Worm (Caenorhabditis elegans) whole organism, L2 larva: Measurements from ENCODE around the gene W09H1.1.

Source experiments
- C34F6.9 ChIP-seq: fragments of 150-350 bp; optimal IDR thresholded peaks from 2 replicates; lab custom pipeline; 2014; ENCODE audit warnings: missing biosample characterization, missing genetic modification characterization
- Y55F3AM.14 ChIP-seq: fragments of 200-800 bp; sonication (Bioruptor generic); optimal IDR thresholded peaks from 2 replicates; lab custom pipeline; 2018; ENCODE audit warnings: mild to moderate bottlenecking, missing genetic modification characterization, missing compliant biosample characterization
- ZK546.5 ChIP-seq: sonication (generic microtip); optimal IDR thresholded peaks from 2 replicates; lab custom pipeline; 2017; ENCODE audit warnings: missing biosample characterization, missing genetic modification characterization
- alr-1 ChIP-seq: fragments of 150-350 bp; optimal IDR thresholded peaks from 2 replicates; lab custom pipeline; 2014; ENCODE audit warnings: missing biosample characterization, missing genetic modification characterization
- aly-2 ChIP-seq: fragments of 150-350 bp; optimal IDR thresholded peaks from 2 replicates; lab custom pipeline; 2014; ENCODE audit warnings: missing biosample characterization, missing genetic modification characterization
- ama-1 ChIP-seq: fragments of 150-350 bp; optimal IDR thresholded peaks from 2 replicates; lab custom pipeline; 2018; ENCODE audit warnings: inconsistent platforms
- ceh-16 ChIP-seq: fragments of 150-350 bp; optimal IDR thresholded peaks from 2 replicates; lab custom pipeline; 2014; ENCODE audit warnings: missing biosample characterization, missing genetic modification characterization
- ceh-82 ChIP-seq: fragments of 150-350 bp; optimal IDR thresholded peaks from 2 replicates; lab custom pipeline; 2014; ENCODE audit warnings: missing biosample characterization, missing genetic modification characterization
- crh-2 ChIP-seq: sonication (generic microtip); optimal IDR thresholded peaks from 2 replicates; lab custom pipeline; 2017; ENCODE audit warnings: missing biosample characterization, missing genetic modification characterization
- dmd-4 ChIP-seq: sonication (generic microtip); optimal IDR thresholded peaks from 2 replicates; lab custom pipeline; 2017; ENCODE audit warnings: missing biosample characterization, missing genetic modification characterization
- egl-27 ChIP-seq: sonication (generic microtip); optimal IDR thresholded peaks from 3 replicates; lab custom pipeline; 2017; ENCODE audit warnings: missing biosample characterization, missing genetic modification reagents, missing genetic modification characterization
- elt-1 ChIP-seq: fragments of 150-350 bp; optimal IDR thresholded peaks from 2 replicates; lab custom pipeline; 2014; ENCODE audit warnings: missing biosample characterization, missing genetic modification characterization
- elt-3 ChIP-seq: sonication (generic microtip); optimal IDR thresholded peaks from 2 replicates; lab custom pipeline; 2017; ENCODE audit warnings: missing biosample characterization, missing genetic modification characterization
- fos-1 ChIP-seq: fragments of 150-350 bp; optimal IDR thresholded peaks from 2 replicates; lab custom pipeline; 2014; ENCODE audit warnings: missing biosample characterization, missing genetic modification characterization
- gmeb-1 ChIP-seq: fragments of 150-350 bp; optimal IDR thresholded peaks from 2 replicates; lab custom pipeline; 2014; ENCODE audit warnings: missing biosample characterization, missing genetic modification characterization
- lin-11 ChIP-seq: fragments of 150-350 bp; sonication (generic microtip); optimal IDR thresholded peaks from 2 replicates; lab custom pipeline; 2014; ENCODE audit warnings: missing biosample characterization, missing genetic modification characterization, inconsistent platforms, mixed read lengths
- lin-39 ChIP-seq: fragments of 150-350 bp; optimal IDR thresholded peaks from 2 replicates; lab custom pipeline; 2014; ENCODE audit warnings: missing biosample characterization, missing genetic modification reagents, missing genetic modification characterization
- lsy-2 ChIP-seq, 2 experiments: fragments of 150-350 bp in 1 of 2; sonication (generic microtip) in 1 of 2; optimal IDR thresholded peaks; 2 replicates each; lab custom pipeline; 2014 to 2017; ENCODE audit warnings: missing biosample characterization in 2 of 2, missing genetic modification characterization in 2 of 2
- mab-5 ChIP-seq: fragments of 150-350 bp; optimal IDR thresholded peaks from 2 replicates; lab custom pipeline; 2014; ENCODE audit warnings: missing biosample characterization, missing genetic modification characterization
- mdl-1 ChIP-seq, 2 experiments: fragments of 150-350 bp in 1 of 2; sonication (generic microtip) in 1 of 2; optimal IDR thresholded peaks; 2 replicates each; lab custom pipeline; 2017; ENCODE audit warnings: missing biosample characterization in 2 of 2, missing genetic modification characterization in 2 of 2
- nhr-11 ChIP-seq: fragments of 150-350 bp; optimal IDR thresholded peaks from 2 replicates; lab custom pipeline; 2014; ENCODE audit warnings: missing biosample characterization, missing genetic modification characterization
- nhr-12 ChIP-seq: fragments of 150-350 bp; optimal IDR thresholded peaks from 2 replicates; lab custom pipeline; 2014; ENCODE audit warnings: missing biosample characterization, missing genetic modification characterization
- nhr-129 ChIP-seq: fragments of 150-350 bp; optimal IDR thresholded peaks from 2 replicates; lab custom pipeline; 2014; ENCODE audit warnings: missing biosample characterization, missing genetic modification characterization
- nhr-21 ChIP-seq: fragments of 150-350 bp; optimal IDR thresholded peaks from 2 replicates; lab custom pipeline; 2014; ENCODE audit warnings: missing biosample characterization, missing genetic modification characterization
- nhr-23 ChIP-seq: fragments of 150-350 bp; optimal IDR thresholded peaks from 2 replicates; lab custom pipeline; 2014; ENCODE audit warnings: missing biosample characterization, missing genetic modification reagents, missing genetic modification characterization
- nhr-237 ChIP-seq: fragments of 150-350 bp; optimal IDR thresholded peaks from 2 replicates; lab custom pipeline; 2014; ENCODE audit warnings: missing biosample characterization, missing genetic modification characterization
- nhr-25 ChIP-seq: fragments of 150-350 bp; sonication (generic microtip); optimal IDR thresholded peaks from 3 replicates; lab custom pipeline; 2014; ENCODE audit warnings: missing biosample characterization, missing genetic modification characterization
- nhr-6 ChIP-seq: fragments of 150-350 bp; optimal IDR thresholded peaks from 2 replicates; lab custom pipeline; 2014; ENCODE audit warnings: missing biosample characterization, missing genetic modification characterization
- nhr-77 ChIP-seq: fragments of 150-350 bp; optimal IDR thresholded peaks from 2 replicates; lab custom pipeline; 2014; ENCODE audit warnings: missing biosample characterization, missing genetic modification characterization
- sem-4 ChIP-seq: fragments of 150-350 bp; optimal IDR thresholded peaks from 2 replicates; lab custom pipeline; 2014; ENCODE audit warnings: missing biosample characterization, missing genetic modification reagents, missing genetic modification characterization
- sma-9 ChIP-seq, 2 experiments: fragments of 150-350 bp in 1 of 2; sonication (generic microtip) in 1 of 2; optimal IDR thresholded peaks; 2 replicates each; lab custom pipeline; 2014 to 2016; ENCODE audit warnings: missing genetic modification characterization in 2 of 2, mild to moderate bottlenecking in 1 of 2, missing biosample characterization in 1 of 2, missing compliant biosample characterization in 1 of 2, missing genetic modification reagents in 1 of 2, moderate library complexity in 1 of 2
- snpc-4 ChIP-seq: fragments of 150-350 bp; optimal IDR thresholded peaks from 2 replicates; lab custom pipeline; 2014; ENCODE audit warnings: missing biosample characterization, missing genetic modification characterization
- unc-39 ChIP-seq: fragments of 150-350 bp; optimal IDR thresholded peaks from 2 replicates; lab custom pipeline; 2014; ENCODE audit warnings: missing biosample characterization, missing genetic modification characterization
- unc-62 ChIP-seq: fragments of 150-350 bp; optimal IDR thresholded peaks from 2 replicates; lab custom pipeline; 2014; ENCODE audit warnings: missing biosample characterization, missing genetic modification reagents, missing genetic modification characterization
- zag-1 ChIP-seq: fragments of 150-350 bp; optimal IDR thresholded peaks from 2 replicates; lab custom pipeline; 2014; ENCODE audit warnings: missing biosample characterization, missing genetic modification characterization
- ztf-1 ChIP-seq: fragments of 200-800 bp; sonication (Bioruptor generic); conservative IDR thresholded peaks from 2 replicates; pipeline ENCODE4 v1.3.6; 2022; ENCODE audit warnings: missing genetic modification characterization, missing compliant biosample characterization
- ztf-11 ChIP-seq: sonication (generic microtip); optimal IDR thresholded peaks from 2 replicates; lab custom pipeline; 2017; ENCODE audit warnings: missing biosample characterization, missing genetic modification characterization

Gene W09H1.1

DNA sequence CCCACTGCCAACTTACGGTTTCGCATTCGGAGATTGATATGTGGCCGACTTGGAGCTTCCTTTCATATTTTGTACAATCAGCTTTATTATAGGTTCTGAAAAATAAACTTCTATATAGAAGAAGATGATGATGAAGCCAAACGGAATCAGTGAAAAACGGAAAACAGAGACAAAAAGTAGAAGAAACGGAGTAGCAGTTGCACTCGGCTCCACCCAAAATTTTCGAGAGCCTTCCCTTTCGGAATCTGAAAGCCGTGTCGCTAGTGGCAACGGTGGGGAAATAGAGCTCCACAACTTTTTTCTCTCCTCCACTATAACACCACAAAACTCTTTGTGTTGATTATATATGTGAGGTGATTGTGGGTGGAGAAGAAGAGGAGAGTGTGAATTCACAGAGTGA is at the start of gene W09H1.1:
Gene W09H1.1 (minus strand): TSS at position 101 of the 400 bp plus-strand sequence.
- TF ChIP-seq egl-27 (tag; lab: Kevin White, UChicago) (no peak), nhr-77 (tag; lab: Kevin White, UChicago) (no peak)
- TF ChIP-seq, all 48 proteins: peak for 0

DNA sequence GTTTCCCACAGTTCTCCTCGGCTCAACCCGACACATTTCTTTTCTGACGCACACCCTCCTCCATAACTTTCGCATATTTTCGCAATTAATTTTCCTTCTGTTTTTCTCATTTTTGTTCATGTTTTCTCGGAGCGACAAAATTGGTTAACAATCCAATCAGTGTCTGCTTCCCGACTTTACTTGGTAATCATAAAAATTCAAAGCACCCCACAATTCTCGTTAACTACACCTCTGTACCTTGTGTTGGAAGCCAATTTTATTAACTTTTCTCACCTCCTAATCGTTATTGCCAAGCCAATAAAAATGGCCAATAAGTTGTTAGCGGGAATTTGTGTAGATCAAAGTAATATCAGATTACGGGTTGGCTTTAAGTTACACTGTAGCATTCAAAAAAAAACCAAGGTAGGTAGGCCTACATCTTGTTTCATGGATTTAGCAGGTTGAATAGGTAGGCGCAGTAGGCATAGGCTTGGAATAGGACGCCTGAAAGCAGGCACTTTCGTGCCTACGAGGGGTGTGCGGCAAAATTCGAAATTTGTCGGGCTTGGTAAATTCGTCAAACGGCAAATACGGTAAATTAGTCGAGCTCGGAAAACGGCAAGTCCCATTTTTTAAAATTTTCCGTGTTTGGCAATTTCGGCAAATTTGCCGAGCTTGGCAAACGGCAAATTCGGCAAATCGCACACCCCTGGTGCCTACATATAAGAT is 49.3 kb upstream of the W09H1.1 start:
- no peak for TF ChIP-seq lin-11 (tag; lab: Kevin White, UChicago)
- no peak for TF ChIP-seq egl-27 (tag; lab: Kevin White, UChicago)
- no peak for TF ChIP-seq fos-1 (tag; lab: Kevin White, UChicago)
- TF ChIP-seq snpc-4 (tag; lab: Kevin White, UChicago) = no peak
- TF ChIP-seq nhr-129 (tag; lab: Kevin White, UChicago) = no peak
- peak; percentile 20 for TF ChIP-seq nhr-21 (tag; lab: Kevin White, UChicago)

DNA sequence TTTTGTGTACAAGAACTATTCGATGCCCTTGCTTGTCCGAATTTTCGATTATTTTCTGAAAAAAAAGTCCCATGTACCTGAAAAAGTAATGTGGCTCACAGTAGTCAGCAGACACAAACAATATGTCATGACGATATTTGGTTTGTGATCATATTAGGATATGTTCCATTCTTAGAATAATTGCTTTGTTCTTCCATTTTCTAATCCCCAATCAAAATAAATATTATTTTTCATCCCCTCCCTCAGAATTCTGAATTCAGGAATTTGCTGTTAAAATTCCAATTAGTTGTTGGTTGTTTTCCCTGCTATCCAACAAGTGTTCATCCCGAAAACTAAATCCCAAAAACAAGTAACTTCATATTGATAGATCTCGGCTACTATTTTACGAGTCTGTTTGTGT is 38.0 kb upstream of the W09H1.1 start:
- no peak for TF ChIP-seq C34F6.9 (tag; lab: Kevin White, UChicago)
- no peak for TF ChIP-seq elt-3 (tag; lab: Kevin White, UChicago)
- TF ChIP-seq ceh-82 (tag; lab: Kevin White, UChicago) = no peak
- no peak for TF ChIP-seq mdl-1 (tag; optimal IDR thresholded peaks at IDR 0.05; lab: Kevin White, UChicago)
- TF ChIP-seq ZK546.5 (tag; lab: Kevin White, UChicago) = no peak
- TF ChIP-seq sem-4 (tag; lab: Kevin White, UChicago) = no peak
- no peak for TF ChIP-seq lsy-2 (tag; optimal IDR thresholded peaks at IDR 0.05; lab: Kevin White, UChicago)
- no peak for TF ChIP-seq aly-2 (tag; lab: Kevin White, UChicago)
- TF ChIP-seq ztf-11 (tag; lab: Kevin White, UChicago) = no peak
- no peak for TF ChIP-seq egl-27 (tag; lab: Kevin White, UChicago)
- no peak for TF ChIP-seq nhr-77 (tag; lab: Kevin White, UChicago)

DNA sequence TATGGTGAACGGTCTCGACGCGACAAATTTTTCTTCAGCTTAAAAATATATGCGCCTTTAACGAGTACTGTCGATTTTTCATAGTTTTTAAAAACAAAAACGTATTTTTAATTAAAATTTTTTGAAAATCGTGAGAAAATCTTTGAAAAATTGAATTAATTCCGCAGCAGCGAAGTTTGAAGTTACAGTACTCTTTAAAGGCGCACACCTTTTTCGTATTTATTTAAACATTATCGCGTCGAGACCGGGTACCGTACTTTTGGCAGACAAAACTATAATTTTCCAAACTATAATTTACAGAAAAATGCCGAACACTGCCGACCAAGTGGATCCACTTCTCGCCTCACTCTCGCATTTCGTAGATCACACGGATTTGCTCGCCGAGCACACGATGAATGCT is 34.4 kb upstream of the W09H1.1 start, which contains the start of gene F15D4.2:
Gene F15D4.2 (plus strand): TSS at position 301 of the 400 bp plus-strand sequence.
- TF ChIP-seq dmd-4 (tag; lab: Kevin White, UChicago) = no peak
- TF ChIP-seq nhr-12 = no peak
- no peak for TF ChIP-seq nhr-129 (tag; lab: Kevin White, UChicago)
- no peak for TF ChIP-seq nhr-237 (tag; lab: Kevin White, UChicago)
- TF ChIP-seq nhr-25 = no peak
- TF ChIP-seq elt-1 = no peak
- TF ChIP-seq unc-39 (tag; lab: Kevin White, UChicago) = no peak
- TF ChIP-seq zag-1 (tag; lab: Kevin White, UChicago) = no peak
- TF ChIP-seq nhr-23 (tag; lab: Kevin White, UChicago) = no peak
- TF ChIP-seq lin-39 = no peak
- TF ChIP-seq nhr-11 (tag; lab: Kevin White, UChicago) = no peak
- TF ChIP-seq Y55F3AM.14 (GFP tag; lab: Kevin White, UChicago) = no peak
- no peak for TF ChIP-seq alr-1
- no peak for TF ChIP-seq mab-5 (tag; lab: Kevin White, UChicago)
- TF ChIP-seq lsy-2 (tag; optimal IDR thresholded peaks at IDR 0.05; lab: Kevin White, UChicago) = no peak
- TF ChIP-seq aly-2 (tag; lab: Kevin White, UChicago) = no peak
- no peak for TF ChIP-seq lin-11 (tag; lab: Kevin White, UChicago)
- TF ChIP-seq elt-3 (tag; lab: Kevin White, UChicago) = no peak
- TF ChIP-seq sma-9 (GFP tag; optimal IDR thresholded peaks at IDR 0.05; lab: Kevin White, UChicago) = no peak
- TF ChIP-seq sma-9 (tag; optimal IDR thresholded peaks at IDR 0.05; lab: Kevin White, UChicago) = no peak
- TF ChIP-seq, all 48 proteins: peak for 0

DNA sequence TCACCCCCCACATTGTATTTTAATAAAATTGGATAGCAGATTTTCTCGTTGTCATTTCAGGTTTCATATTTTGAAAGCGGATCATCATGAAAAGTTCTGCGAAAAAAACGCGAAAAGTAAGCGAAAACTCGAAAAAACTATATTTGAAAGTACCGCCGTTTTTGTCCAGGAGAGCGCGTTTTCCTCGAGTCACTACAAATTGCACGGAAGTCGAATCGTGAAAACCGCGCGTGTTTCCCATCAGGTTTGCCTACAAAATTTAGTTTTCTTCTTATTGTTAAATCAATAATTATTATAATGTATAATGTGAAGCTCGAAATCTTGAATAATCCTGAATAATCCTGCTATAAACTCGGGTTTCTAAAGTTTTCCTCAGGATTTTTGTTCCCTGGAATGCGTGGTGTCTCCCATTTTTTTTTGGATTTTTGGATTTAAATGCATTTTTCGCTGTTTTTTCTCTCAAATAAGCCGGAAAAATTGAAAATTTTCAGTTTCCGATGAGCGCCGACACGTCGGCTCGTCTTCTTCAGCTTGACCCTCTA is 18.4 kb upstream of the W09H1.1 start, which contains the start of gene btf-1:
Gene btf-1 (plus strand): TSS at position 492 of the 542 bp plus-strand sequence.
- peak; percentile 68 for TF ChIP-seq crh-2 (tag; lab: Kevin White, UChicago)
- TF ChIP-seq nhr-237 (tag; lab: Kevin White, UChicago) = no peak
- no peak for TF ChIP-seq aly-2 (tag; lab: Kevin White, UChicago)
- no peak for TF ChIP-seq nhr-12
- no peak for TF ChIP-seq nhr-23 (tag; lab: Kevin White, UChicago)
- peak; percentile 76 for TF ChIP-seq nhr-25
- TF ChIP-seq ztf-1 = no peak
- peak; percentile 5 for TF ChIP-seq dmd-4 (tag; lab: Kevin White, UChicago)
- TF ChIP-seq elt-3 (tag; lab: Kevin White, UChicago) = no peak
- peak; percentile 53 for TF ChIP-seq Y55F3AM.14 (GFP tag; lab: Kevin White, UChicago)
- no peak for TF ChIP-seq ceh-16 (tag; lab: Kevin White, UChicago)
- TF ChIP-seq unc-62 (GFP tag; lab: Kevin White, UChicago) = no peak
- no peak for TF ChIP-seq alr-1
- peak; percentile 70 for TF ChIP-seq sma-9 (GFP tag; optimal IDR thresholded peaks at IDR 0.05; lab: Kevin White, UChicago)
- no peak for TF ChIP-seq sma-9 (tag; optimal IDR thresholded peaks at IDR 0.05; lab: Kevin White, UChicago)
- no peak for TF ChIP-seq mab-5 (tag; lab: Kevin White, UChicago)
- no peak for TF ChIP-seq ztf-11 (tag; lab: Kevin White, UChicago)
- TF ChIP-seq lin-39 = no peak
- TF ChIP-seq egl-27 (tag; lab: Kevin White, UChicago) = peak; percentile 48
- no peak for TF ChIP-seq snpc-4 (tag; lab: Kevin White, UChicago)
- peak; percentile 5 for TF ChIP-seq lin-11 (tag; lab: Kevin White, UChicago)
- TF ChIP-seq unc-39 (tag; lab: Kevin White, UChicago) = no peak
- peak; percentile 80 for TF ChIP-seq ama-1
- TF ChIP-seq zag-1 (tag; lab: Kevin White, UChicago) = peak; percentile 1
- TF ChIP-seq nhr-6 = peak; percentile 57
- peak; percentile 71 for TF ChIP-seq nhr-129 (tag; lab: Kevin White, UChicago)
- TF ChIP-seq gmeb-1 (tag; lab: Kevin White, UChicago) = peak; percentile 96
- TF ChIP-seq lsy-2 (tag; optimal IDR thresholded peaks at IDR 0.05; lab: Kevin White, UChicago) = peak; percentile 67 to 86
- TF ChIP-seq fos-1 (tag; lab: Kevin White, UChicago) = peak; percentile 59
- TF ChIP-seq nhr-77 (tag; lab: Kevin White, UChicago) = peak; percentile 54
- peak; percentile 6 for TF ChIP-seq ZK546.5 (tag; lab: Kevin White, UChicago)
- TF ChIP-seq nhr-21 (tag; lab: Kevin White, UChicago) = peak; percentile 79
- peak; percentile 86 for TF ChIP-seq C34F6.9 (tag; lab: Kevin White, UChicago)
